Fruit fly (Drosophila melanogaster): ENCODE results near the gene disco-r.

disco-r gene

DNA sequence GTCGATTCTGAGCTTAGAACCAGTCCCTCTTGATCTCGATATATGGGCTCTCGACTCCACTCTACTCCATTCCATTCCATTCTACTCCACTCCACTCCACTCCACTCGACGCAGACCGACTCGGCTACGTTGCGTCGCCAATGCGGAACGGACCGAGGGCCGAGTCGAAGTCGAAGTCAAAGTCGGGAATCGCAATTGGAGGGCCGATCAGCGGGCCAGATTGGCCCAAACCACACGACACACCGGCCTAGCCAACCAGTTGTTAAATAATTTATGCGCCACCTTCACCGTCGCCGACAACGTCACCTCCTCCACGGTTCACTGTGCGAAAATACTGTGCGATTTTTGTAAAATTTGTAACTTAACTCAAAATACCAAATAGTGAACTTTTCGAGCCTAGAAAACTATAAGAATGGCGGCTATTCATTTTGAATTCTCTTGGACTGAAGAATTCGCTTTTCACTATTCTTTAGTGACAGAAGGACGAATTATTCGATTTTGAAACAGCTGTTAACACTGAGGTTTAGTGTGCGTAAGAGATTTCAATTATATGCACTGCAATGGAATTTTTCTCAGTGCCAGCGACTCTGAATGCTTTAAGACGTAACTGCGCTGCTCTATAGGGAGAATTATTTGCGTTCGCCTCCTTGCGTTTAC, 9.6 kb upstream of the disco-r start (continued):
- TF ChIP-seq CG14667 (GFP tag; IDR thresholded peaks at IDR 0.05) (no peak), tin (GFP tag; optimal IDR thresholded peaks at IDR 0.05) (peak; percentile 9), Opbp (GFP tag; IDR thresholded peaks at IDR 0.05; ENCODE audit: partially characterized antibody) (no peak), Tbp (GFP tag; optimal IDR thresholded peaks at IDR 0.05) (no peak), scrt (GFP tag; optimal IDR thresholded peaks at IDR 0.05) (no peak), tna (GFP tag; IDR thresholded peaks at IDR 0.05; ENCODE audit: partially characterized antibody) (no peak), CG12071 (GFP tag; optimal IDR thresholded peaks at IDR 0.05) (no peak), ham (GFP tag; IDR thresholded peaks at IDR 0.05) (no peak), CG12391 (tag; optimal IDR thresholded peaks at IDR 0.05) (peak; percentile 25), BEAF-32 (GFP tag; optimal IDR thresholded peaks at IDR 0.05) (no peak), CG11696 (GFP tag; IDR thresholded peaks at IDR 0.05) (no peak), Drgx (GFP tag; IDR thresholded peaks at IDR 0.05) (peak; percentile 34; the same call in 1 of the 2 replicates), sisA (GFP tag; IDR thresholded peaks at IDR 0.05) (peak; percentile 43), B-H1 (GFP tag; IDR thresholded peaks at IDR 0.05) (no peak), wdn (GFP tag; IDR thresholded peaks at IDR 0.05) (no peak), CG17568 (GFP tag; optimal IDR thresholded peaks at IDR 0.05) (no peak), CG6654 (GFP tag; optimal IDR thresholded peaks at IDR 0.05) (no peak), zfh2 (GFP tag; optimal IDR thresholded peaks at IDR 0.05) (no peak), org-1 (GFP tag; optimal IDR thresholded peaks at IDR 0.05) (peak; percentile 3), fru (optimal IDR thresholded peaks at IDR 0.05) (no peak), chinmo (GFP tag; IDR thresholded peaks at IDR 0.05; ENCODE audit: partially characterized antibody) (0 out of 4 replicates have a peak, but pooled peaks have one; percentile 26), tap (tag; optimal IDR thresholded peaks at IDR 0.05) (no peak), sima (GFP tag; optimal IDR thresholded peaks at IDR 0.05) (no peak), NC2α (GFP tag; optimal IDR thresholded peaks at IDR 0.05) (no peak), Nf-YC (tag; optimal IDR thresholded peaks at IDR 0.05) (peak; percentile 60), CG9876 (GFP tag; optimal IDR thresholded peaks at IDR 0.05) (no peak), CG13424 (tag; optimal IDR thresholded peaks at IDR 0.05) (peak; percentile 40), fd3F (GFP tag; optimal IDR thresholded peaks at IDR 0.05) (no peak), grau (tag; optimal IDR thresholded peaks at IDR 0.05) (peak; percentile 53), chif (GFP tag; optimal IDR thresholded peaks at IDR 0.05) (peak; percentile 40 to 42), unc-4 (GFP tag; IDR thresholded peaks at IDR 0.05; ENCODE audit: partially characterized antibody) (no peak), bsh (GFP tag; optimal IDR thresholded peaks at IDR 0.05) (peak; percentile 44 to 65), CG12299 (tag; optimal IDR thresholded peaks at IDR 0.05) (no peak), tx (GFP tag; optimal IDR thresholded peaks at IDR 0.05) (peak; percentile 40), Dfd (GFP tag; optimal IDR thresholded peaks at IDR 0.05) (no peak), ac (GFP tag; optimal IDR thresholded peaks at IDR 0.05) (no peak), CG17186 (GFP tag; optimal IDR thresholded peaks at IDR 0.05) (no peak), Atf6 (GFP tag; IDR thresholded peaks at IDR 0.05) (0 out of 2 replicates have a peak, but pooled peaks have one; percentile 18), ftz-f1 (GFP tag; optimal IDR thresholded peaks at IDR 0.05) (no peak), otp (GFP tag; IDR thresholded peaks at IDR 0.05) (no peak), NK7.1 (GFP tag; optimal IDR thresholded peaks at IDR 0.05) (peak; percentile 12), oc (tag; optimal IDR thresholded peaks at IDR 0.05) (no peak), CG8924 (tag; optimal IDR thresholded peaks at IDR 0.05) (peak; percentile 46), Sry-β (GFP tag; optimal IDR thresholded peaks at IDR 0.05) (no peak), luna (GFP tag; optimal IDR thresholded peaks at IDR 0.05) (no peak), CG11247 (GFP tag; IDR thresholded peaks at IDR 0.05) (no peak), CG4854 (GFP tag; optimal IDR thresholded peaks at IDR 0.05) (no peak), Oli (tag; optimal IDR thresholded peaks at IDR 0.05) (peak; percentile 62), gem (tag; optimal IDR thresholded peaks at IDR 0.05) (peak; percentile 70), CG17359 (tag; optimal IDR thresholded peaks at IDR 0.05) (peak; percentile 29)

All from whole organism, embryonic.